Fruit fly (Drosophila melanogaster) whole organism, embryonic: ENCODE measurements around the gene CG43077.
A peak's percentile ranks its signal among the peaks of the same experiment; 100 is the strongest.

Experiments
- CG18764 ChIP-seq: fragments of 200-800 bp; sonication (Bioruptor generic); optimal IDR thresholded peaks from 3 replicates; lab custom pipeline; 2016; ENCODE audit warnings: missing biosample characterization, missing genetic modification characterization
- CG7357 ChIP-seq: fragments of 200-800 bp; sonication (Bioruptor generic); IDR thresholded peaks from 3 replicates; pipeline ENCODE4 v1.3.6; 2022; ENCODE audit warnings: missing biosample characterization, missing genetic modification characterization
- CG9797 ChIP-seq: fragments of 200-800 bp; sonication (Bioruptor generic); optimal IDR thresholded peaks from 3 replicates; lab custom pipeline; 2018; ENCODE audit warnings: missing biosample characterization, mild to moderate bottlenecking, missing genetic modification characterization
- TFAM ChIP-seq: fragments of 200-800 bp; sonication (Bioruptor generic); optimal IDR thresholded peaks from 2 replicates; lab custom pipeline; 2017; ENCODE audit warnings: missing biosample characterization, missing genetic modification characterization, inconsistent platforms
- Vsx1 ChIP-seq: fragments of 200-800 bp; sonication (Bioruptor generic); optimal IDR thresholded peaks from 2 replicates; lab custom pipeline; 2017; ENCODE audit warnings: missing biosample characterization, mild to moderate bottlenecking, missing genetic modification characterization, missing genetic modification reagents
- cato ChIP-seq: fragments of 200-800 bp; sonication (Bioruptor generic); optimal IDR thresholded peaks from 2 replicates; lab custom pipeline; 2016; ENCODE audit warnings: missing biosample characterization, missing genetic modification characterization, borderline replicate concordance
- lola ChIP-seq, 3 experiments: fragments of >200 bp in 2 of 3; fragments of 200-800 bp in 1 of 3; sonication (Bioruptor generic) in 1 of 3; optimal IDR thresholded peaks; 2 replicates each; lab custom pipeline; 2017 to 2019; ENCODE audit warnings: missing biosample characterization in 3 of 3, missing genetic modification characterization in 3 of 3, mild to moderate bottlenecking in 1 of 3, moderate library complexity in 1 of 3
- tgo ChIP-seq: fragments of 200-800 bp; sonication (Bioruptor generic); IDR thresholded peaks from 3 replicates; pipeline ENCODE4 v1.3.6; 2022; ENCODE audit warnings: missing biosample characterization, missing genetic modification characterization

dm6 chrX:17077290-17078138, 9.2 kb upstream of the CG43077 start, which contains the start of gene wcy:
- TF ChIP-seq Vsx1 (GFP tag; lab: Kevin White, UChicago) (no peak), CG9797 (GFP tag; lab: Kevin White, UChicago) (peak; percentile 79), CG18764 (GFP tag; lab: Kevin White, UChicago) (no peak), lola (GFP tag; optimal IDR thresholded peaks at IDR 0.05; lab: Kevin White, UChicago) (peak in 1 of 3 experiments; percentile 48), TFAM (GFP tag; lab: Kevin White, UChicago) (no peak), tgo (GFP tag; lab: Robert Waterston, UW) (no peak), CG7357 (no peak), cato (GFP tag; lab: Kevin White, UChicago) (no peak)
